Worm (Caenorhabditis elegans): ENCODE results near the gene ncs-4.

- TF ChIP-seq him-1 (tag; optimal IDR thresholded peaks at IDR 0.05), result no peak
- TF ChIP-seq W03F9.2 (tag; optimal IDR thresholded peaks at IDR 0.05), result no peak
Observed at ce11 chrX:10219184-10219705, 42.9 kb downstream of the ncs-4 start.
